Worm (Caenorhabditis elegans) whole organism, L4 larva: ENCODE measurements around the gene clec-83.

Experiments
- F10B5.3 ChIP-seq: sonication (generic microtip); optimal IDR thresholded peaks from 2 replicates; lab custom pipeline; 2016; ENCODE audit warnings: mild to moderate bottlenecking, missing genetic modification characterization, missing compliant biosample characterization
- F26F4.8 ChIP-seq: fragments of 200-800 bp; sonication (Bioruptor generic); conservative IDR thresholded peaks from 2 replicates; pipeline ENCODE4 v1.3.6; 2022; ENCODE audit warnings: missing genetic modification characterization, missing compliant biosample characterization
- F44E2.7 ChIP-seq: fragments of 200-800 bp; sonication (Bioruptor generic); IDR thresholded peaks from 2 replicates; pipeline ENCODE4 v2.1.2; 2022; ENCODE audit warnings: missing genetic modification characterization, missing compliant biosample characterization
- F49E8.2 ChIP-seq: sonication (generic microtip); optimal IDR thresholded peaks from 2 replicates; lab custom pipeline; 2016; ENCODE audit warnings: missing compliant biosample characterization, mild to moderate bottlenecking, missing genetic modification characterization, borderline replicate concordance
- R02D3.7 ChIP-seq: fragments of 150-350 bp; sonication (generic microtip); optimal IDR thresholded peaks from 3 replicates; lab custom pipeline; 2014; ENCODE audit warnings: missing biosample characterization, missing genetic modification characterization
- Y105C5A.15 ChIP-seq: fragments of 200-800 bp; sonication (Bioruptor generic); IDR thresholded peaks from 2 replicates; pipeline ENCODE4 v1.3.6; 2022; ENCODE audit warnings: missing genetic modification characterization, missing compliant biosample characterization
- Y48G9A.11 ChIP-seq: fragments of 200-800 bp; sonication (Bioruptor generic); IDR thresholded peaks from 2 replicates; pipeline ENCODE4 v1.3.6; 2022; ENCODE audit warnings: missing genetic modification reagents, missing genetic modification characterization, missing compliant biosample characterization
- Y5F2A.4 ChIP-seq: fragments of 200-800 bp; sonication (Bioruptor generic); optimal IDR thresholded peaks from 2 replicates; lab custom pipeline; 2018; ENCODE audit warnings: mild to moderate bottlenecking, missing genetic modification characterization, missing compliant biosample characterization
- ZK337.2 ChIP-seq: fragments of 200-800 bp; sonication (Bioruptor generic); IDR thresholded peaks from 2 replicates; pipeline ENCODE4 v1.3.6; 2022; ENCODE audit warnings: missing genetic modification reagents, missing genetic modification characterization, missing compliant biosample characterization
- ZK546.5 ChIP-seq, 2 experiments: sonication (generic microtip); optimal IDR thresholded peaks; 2 replicates each; lab custom pipeline; 2017; ENCODE audit warnings: missing biosample characterization in 2 of 2, missing genetic modification characterization in 2 of 2
- aha-1 ChIP-seq: fragments of 150-350 bp; peaks from one replicate; lab custom pipeline; 2014; ENCODE audit warnings: missing biosample characterization, missing genetic modification characterization
- aly-2 ChIP-seq: sonication (generic microtip); optimal IDR thresholded peaks from 2 replicates; lab custom pipeline; 2018; ENCODE audit warnings: missing biosample characterization, missing genetic modification characterization
- ceh-20 ChIP-seq: fragments of 200-800 bp; sonication (Bioruptor generic); IDR thresholded peaks from 2 replicates; pipeline ENCODE4 v1.3.6; 2022; ENCODE audit warnings: missing genetic modification reagents, missing genetic modification characterization, missing compliant biosample characterization
- ceh-44 ChIP-seq: fragments of 200-800 bp; sonication (Bioruptor generic); IDR thresholded peaks from 2 replicates; pipeline ENCODE4 v1.3.6; 2022; ENCODE audit warnings: missing genetic modification reagents, missing genetic modification characterization, missing compliant biosample characterization
- ceh-62 ChIP-seq: sonication (generic microtip); optimal IDR thresholded peaks from 2 replicates; lab custom pipeline; 2017; ENCODE audit warnings: missing biosample characterization, missing genetic modification characterization
- ceh-82 ChIP-seq: sonication (generic microtip); optimal IDR thresholded peaks from 2 replicates; lab custom pipeline; 2017; ENCODE audit warnings: missing biosample characterization, missing genetic modification characterization
- ces-1 ChIP-seq: fragments of 150-350 bp; sonication (generic microtip); optimal IDR thresholded peaks from 4 replicates; lab custom pipeline; 2014; ENCODE audit warnings: missing biosample characterization, missing genetic modification reagents, missing genetic modification characterization
- cey-2 ChIP-seq: sonication (generic microtip); optimal IDR thresholded peaks from 3 replicates; lab custom pipeline; 2017; ENCODE audit warnings: missing genetic modification characterization, mild to moderate bottlenecking, missing compliant biosample characterization, antibody characterized with exemption, borderline replicate concordance; ENCODE audit not compliant: insufficient read depth
- ctbp-1 ChIP-seq: fragments of 200-800 bp; sonication (Bioruptor generic); IDR thresholded peaks from 2 replicates; pipeline ENCODE4 v1.3.6; 2022; ENCODE audit warnings: missing genetic modification reagents, missing genetic modification characterization, missing compliant biosample characterization
- daf-19 ChIP-seq: fragments of 200-800 bp; sonication (Bioruptor generic); conservative IDR thresholded peaks from 2 replicates; pipeline ENCODE4 v1.3.6; 2022; ENCODE audit warnings: missing genetic modification characterization, missing compliant biosample characterization
- dmd-8 ChIP-seq: fragments of 200-800 bp; sonication (Bioruptor generic); IDR thresholded peaks from 2 replicates; pipeline ENCODE4 v1.3.6; 2022; ENCODE audit warnings: missing genetic modification characterization, missing compliant biosample characterization
- dpl-1 ChIP-seq: fragments of 150-350 bp; optimal IDR thresholded peaks from 2 replicates; lab custom pipeline; 2014; ENCODE audit warnings: missing biosample characterization, missing genetic modification reagents, missing genetic modification characterization
- dve-1 ChIP-seq: sonication (generic microtip); optimal IDR thresholded peaks from 2 replicates; lab custom pipeline; 2017; ENCODE audit warnings: antibody characterized with exemption, mild to moderate bottlenecking, missing genetic modification characterization, missing compliant biosample characterization; ENCODE audit not compliant: insufficient read depth
- fos-1 ChIP-seq: fragments of 150-350 bp; optimal IDR thresholded peaks from 2 replicates; lab custom pipeline; 2014; ENCODE audit warnings: missing biosample characterization, missing genetic modification characterization
- gei-8 ChIP-seq: fragments of 200-800 bp; sonication (Bioruptor generic); optimal IDR thresholded peaks from 2 replicates; lab custom pipeline; 2018; ENCODE audit warnings: mild to moderate bottlenecking, missing genetic modification characterization, missing compliant biosample characterization
- hlh-11 ChIP-seq: fragments of 200-800 bp; sonication (Bioruptor generic); optimal IDR thresholded peaks from 2 replicates; lab custom pipeline; 2018; ENCODE audit warnings: mild to moderate bottlenecking, missing genetic modification characterization, missing compliant biosample characterization
- lin-13 ChIP-seq: fragments of 150-350 bp; optimal IDR thresholded peaks from 2 replicates; lab custom pipeline; 2014; ENCODE audit warnings: missing biosample characterization, missing genetic modification reagents, missing genetic modification characterization
- lin-15B ChIP-seq: fragments of 150-350 bp; sonication (generic microtip); optimal IDR thresholded peaks from 3 replicates; lab custom pipeline; 2014; ENCODE audit warnings: missing biosample characterization, missing genetic modification characterization
- lir-3 ChIP-seq: sonication (generic microtip); optimal IDR thresholded peaks from 2 replicates; lab custom pipeline; 2016; ENCODE audit warnings: mild to moderate bottlenecking, missing genetic modification characterization, missing compliant biosample characterization
- madf-5 ChIP-seq, 2 experiments: fragments of 200-800 bp; sonication (Bioruptor generic); IDR thresholded peaks; 2 replicates each; pipeline ENCODE4 v1.3.6; 2022; ENCODE audit warnings: missing compliant biosample characterization in 2 of 2, missing genetic modification characterization in 2 of 2
- madf-9 ChIP-seq: fragments of 200-800 bp; sonication (Bioruptor generic); conservative IDR thresholded peaks from 2 replicates; pipeline ENCODE4 v1.3.6; 2022; ENCODE audit warnings: missing genetic modification reagents, missing genetic modification characterization, missing compliant biosample characterization
- mdl-1 ChIP-seq, 2 experiments: fragments of 150-350 bp in 1 of 2; sonication (generic microtip) in 1 of 2; optimal IDR thresholded peaks; 2 replicates each; lab custom pipeline; 2014 to 2017; ENCODE audit warnings: missing biosample characterization in 2 of 2, missing genetic modification characterization in 2 of 2
- mdt-29 ChIP-seq: fragments of 200-800 bp; sonication (Bioruptor generic); IDR thresholded peaks from 2 replicates; pipeline ENCODE4 v1.3.6; 2022; ENCODE audit warnings: missing genetic modification reagents, missing genetic modification characterization, missing compliant biosample characterization
- mep-1 ChIP-seq: fragments of 150-350 bp; sonication (generic microtip); optimal IDR thresholded peaks from 3 replicates; lab custom pipeline; 2014; ENCODE audit warnings: missing biosample characterization, missing genetic modification characterization
- mxl-2 ChIP-seq: fragments of 200-800 bp; sonication (Bioruptor generic); conservative IDR thresholded peaks from 2 replicates; pipeline ENCODE4 v1.3.6; 2022; ENCODE audit warnings: missing genetic modification reagents, missing genetic modification characterization, missing compliant biosample characterization
- nhr-237 ChIP-seq: sonication (generic microtip); optimal IDR thresholded peaks from 2 replicates; lab custom pipeline; 2017; ENCODE audit warnings: missing biosample characterization, missing genetic modification characterization
- nhr-25 ChIP-seq: sonication (generic microtip); optimal IDR thresholded peaks from 2 replicates; lab custom pipeline; 2017; ENCODE audit warnings: missing genetic modification characterization, mild to moderate bottlenecking, missing compliant biosample characterization, antibody characterized with exemption, moderate library complexity, borderline replicate concordance; ENCODE audit not compliant: insufficient read depth
- nhr-48 ChIP-seq: sonication (generic microtip); optimal IDR thresholded peaks from 2 replicates; lab custom pipeline; 2016; ENCODE audit warnings: mild to moderate bottlenecking, missing genetic modification characterization, missing compliant biosample characterization
- nhr-76 ChIP-seq: fragments of 150-350 bp; optimal IDR thresholded peaks from 2 replicates; lab custom pipeline; 2014; ENCODE audit warnings: missing biosample characterization, missing genetic modification characterization
- pha-4 ChIP-seq, 2 experiments: fragments of 150-350 bp in 1 of 2; fragments of 200-800 bp in 1 of 2; sonication (Bioruptor generic) in 1 of 2; IDR thresholded peaks in 1 of 2; optimal IDR thresholded peaks in 1 of 2; 2 replicates each; pipeline versions ENCODE4 v1.3.6 to Lab custom; 2014 to 2022; ENCODE audit warnings: missing genetic modification characterization in 2 of 2, missing genetic modification reagents in 2 of 2, missing biosample characterization in 1 of 2, missing compliant biosample characterization in 1 of 2
- php-3 ChIP-seq: fragments of 200-800 bp; sonication (Bioruptor generic); IDR thresholded peaks from 2 replicates; pipeline ENCODE4 v1.3.6; 2022; ENCODE audit warnings: missing genetic modification reagents, missing genetic modification characterization, missing compliant biosample characterization
- set-16 ChIP-seq: fragments of 200-800 bp; sonication (Bioruptor generic); IDR thresholded peaks from 2 replicates; pipeline ENCODE4 v1.3.6; 2022; ENCODE audit warnings: missing genetic modification reagents, missing genetic modification characterization, missing compliant biosample characterization
- spr-1 ChIP-seq: sonication (generic microtip); optimal IDR thresholded peaks from 2 replicates; lab custom pipeline; 2016; ENCODE audit warnings: mild to moderate bottlenecking, missing genetic modification characterization, missing compliant biosample characterization
- unc-130 ChIP-seq: sonication (generic microtip); optimal IDR thresholded peaks from 2 replicates; lab custom pipeline; 2016; ENCODE audit warnings: missing genetic modification reagents, missing genetic modification characterization, missing compliant biosample characterization
- vab-7 ChIP-seq: fragments of 200-800 bp; sonication (Bioruptor generic); IDR thresholded peaks from 2 replicates; pipeline ENCODE4 v1.3.6; 2022; ENCODE audit warnings: missing genetic modification reagents, missing genetic modification characterization, missing compliant biosample characterization
- zfp-2 ChIP-seq: sonication (generic microtip); optimal IDR thresholded peaks from 2 replicates; lab custom pipeline; 2016; ENCODE audit warnings: mild to moderate bottlenecking, missing genetic modification characterization, missing compliant biosample characterization
- zip-11 ChIP-seq: fragments of 200-800 bp; sonication (Bioruptor generic); IDR thresholded peaks from 2 replicates; pipeline ENCODE4 v1.3.6; 2022; ENCODE audit warnings: missing genetic modification characterization, missing compliant biosample characterization

The clec-83 gene

ce11 chrIV:2808154-2808553 lies 33.1 kb downstream of the clec-83 start (continued):
- TF ChIP-seq pha-4 (GFP tag; IDR thresholded peaks at IDR 0.05; lab: Robert Waterston, UW) (0 out of 2 replicates have a peak, but pooled peaks have one; percentile 18), pha-4 (tag; optimal IDR thresholded peaks at IDR 0.05; lab: Kevin White, UChicago) (no peak), F44E2.7 (GFP tag; lab: Robert Waterston, UW) (0 out of 2 replicates have a peak, but pooled peaks have one; percentile 67), Y105C5A.15 (GFP tag; lab: Robert Waterston, UW) (0 out of 2 replicates have a peak, but pooled peaks have one; percentile 42), set-16 (GFP tag; lab: Robert Waterston, UW) (peak; percentile 41), F26F4.8 (GFP tag; lab: Robert Waterston, UW) (0 out of 2 replicates have a peak, but pooled peaks have one; percentile 55), aha-1 (tag; lab: Kevin White, UChicago) (no peak)

ce11 chrIV:2805525-2805924 lies 35.7 kb downstream of the clec-83 start, which contains the start of gene Y54G2A.45:
Gene Y54G2A.45 (plus strand): TSS chrIV:2805857.
- TF ChIP-seq daf-19 (GFP tag; lab: Robert Waterston, UW) = no peak
- TF ChIP-seq mxl-2 (GFP tag; lab: Robert Waterston, UW) = 0 out of 2 replicates have a peak, but pooled peaks have one; percentile 12
- peak; percentile 80 for TF ChIP-seq ceh-44 (GFP tag; lab: Robert Waterston, UW)
- TF ChIP-seq mep-1 (tag; lab: Kevin White, UChicago) = peak; percentile 78
- TF ChIP-seq F10B5.3 (tag; lab: Kevin White, UChicago) = peak; percentile 58
- TF ChIP-seq php-3 = peak; percentile 78
- no peak for TF ChIP-seq nhr-237 (tag; lab: Kevin White, UChicago)
- TF ChIP-seq vab-7 (GFP tag; lab: Robert Waterston, UW) = peak; percentile 84
- TF ChIP-seq madf-9 (GFP tag; lab: Robert Waterston, UW) = peak; percentile 89
- TF ChIP-seq Y48G9A.11 (GFP tag; lab: Robert Waterston, UW) = peak; percentile 77
- peak; percentile 65 for TF ChIP-seq ceh-20
- TF ChIP-seq ctbp-1 (GFP tag; lab: Robert Waterston, UW) = peak; percentile 74; the same call in 1 of the 2 replicates
- no peak for TF ChIP-seq Y5F2A.4 (GFP tag; lab: Kevin White, UChicago)
- no peak for TF ChIP-seq lin-15B (tag; lab: Kevin White, UChicago)
- peak; percentile 87 for TF ChIP-seq lin-13 (GFP tag; lab: Kevin White, UChicago)
- TF ChIP-seq ceh-82 = no peak
- peak; percentile 88 for TF ChIP-seq dve-1 (tag; lab: Kevin White, UChicago)
- TF ChIP-seq F49E8.2 (tag; lab: Kevin White, UChicago) = peak; percentile 78
- TF ChIP-seq zfp-2 (tag; lab: Kevin White, UChicago) = peak; percentile 8
- peak; percentile 51; the same call in 1 of the 2 replicates for TF ChIP-seq ZK337.2 (GFP tag; lab: Robert Waterston, UW)
- peak; percentile 77; the same call in 1 of the 2 replicates for TF ChIP-seq dmd-8 (GFP tag; lab: Robert Waterston, UW)
- peak; percentile 25 for TF ChIP-seq dpl-1 (GFP tag; lab: Kevin White, UChicago)
- TF ChIP-seq ces-1 (GFP tag; lab: Kevin White, UChicago) = no peak
- no peak for TF ChIP-seq zip-11 (GFP tag; lab: Robert Waterston, UW)
- TF ChIP-seq ceh-62 = no peak
- peak; percentile 80 for TF ChIP-seq pha-4 (GFP tag; IDR thresholded peaks at IDR 0.05; lab: Robert Waterston, UW)
- TF ChIP-seq pha-4 (tag; optimal IDR thresholded peaks at IDR 0.05; lab: Kevin White, UChicago) = no peak
- peak; percentile 84 for TF ChIP-seq nhr-48 (tag; lab: Kevin White, UChicago)
- peak; percentile 53; the same call in 1 of the 2 replicates for TF ChIP-seq mdt-29 (GFP tag; lab: Robert Waterston, UW)
- TF ChIP-seq aly-2 (tag; lab: Kevin White, UChicago) = no peak
- TF ChIP-seq ZK546.5 (tag; optimal IDR thresholded peaks at IDR 0.05; lab: Kevin White, UChicago) = no peak
- TF ChIP-seq lir-3 (tag; lab: Kevin White, UChicago) = peak; percentile 48
- peak; percentile 91 for TF ChIP-seq gei-8 (GFP tag; lab: Kevin White, UChicago)
- peak; percentile 65 for TF ChIP-seq unc-130 (GFP tag; lab: Kevin White, UChicago)
- peak; percentile 72 for TF ChIP-seq spr-1 (tag; lab: Kevin White, UChicago)
- no peak for TF ChIP-seq Y105C5A.15 (GFP tag; lab: Robert Waterston, UW)
- TF ChIP-seq madf-5 (GFP tag; IDR thresholded peaks at IDR 0.05; lab: Robert Waterston, UW) = peak; percentile 47 to 76; a peak in 3 of 4 replicates
- TF ChIP-seq mdl-1 (tag; optimal IDR thresholded peaks at IDR 0.05; lab: Kevin White, UChicago) = peak in 1 of 2 experiments; percentile 32
- peak; percentile 85 for TF ChIP-seq hlh-11 (tag; lab: Kevin White, UChicago)
- TF ChIP-seq fos-1 = no peak
- TF ChIP-seq R02D3.7 (tag; lab: Kevin White, UChicago) = peak; percentile 2
- no peak for TF ChIP-seq nhr-25 (tag; lab: Kevin White, UChicago)
- TF ChIP-seq nhr-76 = no peak
- TF ChIP-seq cey-2 (tag; lab: Kevin White, UChicago) = no peak
